Worm (Caenorhabditis elegans) whole organism, young adult: ENCODE data around the gene idpp-6.

Experiments used
- B0035.1 ChIP-seq: sonication (generic microtip); optimal IDR thresholded peaks from 2 replicates; lab custom pipeline; 2016; ENCODE audit warnings: missing genetic modification characterization, mild to moderate bottlenecking, missing compliant biosample characterization, missing genotype, missing genetic modification reagents
- F23B12.7 ChIP-seq: sonication (generic microtip); optimal IDR thresholded peaks from 2 replicates; lab custom pipeline; 2017; ENCODE audit warnings: missing genetic modification characterization, mild to moderate bottlenecking, missing compliant biosample characterization, antibody characterized with exemption, moderate library complexity; ENCODE audit not compliant: insufficient read depth
- F37B4.10 ChIP-seq: fragments of 200-800 bp; sonication (Bioruptor generic); IDR thresholded peaks from 2 replicates; pipeline ENCODE4 v1.3.6; 2022; ENCODE audit warnings: missing genetic modification characterization, missing compliant biosample characterization
- F39B2.1 ChIP-seq: fragments of 200-800 bp; sonication (Bioruptor generic); IDR thresholded peaks from 2 replicates; pipeline ENCODE4 v1.3.6; 2022; ENCODE audit warnings: missing genetic modification reagents, missing genetic modification characterization, missing compliant biosample characterization
- K11D2.4 ChIP-seq: fragments of 200-800 bp; sonication (Bioruptor generic); IDR thresholded peaks from 2 replicates; pipeline ENCODE4 v1.3.6; 2022; ENCODE audit warnings: missing genetic modification reagents, missing genetic modification characterization, missing compliant biosample characterization
- K12H6.12 ChIP-seq: fragments of 200-800 bp; sonication (Bioruptor generic); optimal IDR thresholded peaks from 2 replicates; lab custom pipeline; 2018; ENCODE audit warnings: mild to moderate bottlenecking, missing genetic modification characterization, missing compliant biosample characterization
- T07F8.4 ChIP-seq: sonication (generic microtip); optimal IDR thresholded peaks from 2 replicates; lab custom pipeline; 2016; ENCODE audit warnings: mild to moderate bottlenecking, missing genetic modification characterization, moderate library complexity, missing compliant biosample characterization
- Y53F4B.3 ChIP-seq: fragments of 200-800 bp; sonication (Bioruptor generic); IDR thresholded peaks from 2 replicates; pipeline ENCODE4 v1.3.6; 2022; ENCODE audit warnings: missing genetic modification reagents, missing genetic modification characterization, missing compliant biosample characterization
- Y53G8AR.9 ChIP-seq: fragments of 200-800 bp; sonication (Bioruptor generic); conservative IDR thresholded peaks from 2 replicates; pipeline ENCODE4 v1.3.6; 2022; ENCODE audit warnings: missing genetic modification reagents, missing genetic modification characterization, missing compliant biosample characterization
- Y95B8A.8 ChIP-seq: fragments of 200-800 bp; sonication (Bioruptor generic); IDR thresholded peaks from 2 replicates; pipeline ENCODE4 v1.3.6; 2022; ENCODE audit warnings: missing genetic modification reagents, missing genetic modification characterization, missing compliant biosample characterization
- aptf-3 ChIP-seq: fragments of 200-800 bp; sonication (Bioruptor generic); IDR thresholded peaks from 2 replicates; pipeline ENCODE4 v1.3.6; 2022; ENCODE audit warnings: missing genetic modification characterization, missing compliant biosample characterization
- atf-7 ChIP-seq: sonication (generic microtip); optimal IDR thresholded peaks from 2 replicates; lab custom pipeline; 2017; ENCODE audit warnings: mild to moderate bottlenecking, missing genetic modification characterization, missing compliant biosample characterization
- athp-1 ChIP-seq: sonication (generic microtip); optimal IDR thresholded peaks from 2 replicates; lab custom pipeline; 2017; ENCODE audit warnings: mild to moderate bottlenecking, missing genetic modification characterization, missing compliant biosample characterization
- attf-3 ChIP-seq: fragments of 200-800 bp; sonication (Bioruptor generic); conservative IDR thresholded peaks from 2 replicates; pipeline ENCODE4 v1.3.6; 2022; ENCODE audit warnings: missing genetic modification reagents, missing genetic modification characterization, missing compliant biosample characterization
- attf-5 ChIP-seq: fragments of 200-800 bp; sonication (Bioruptor generic); optimal IDR thresholded peaks from 2 replicates; lab custom pipeline; 2018; ENCODE audit warnings: mild to moderate bottlenecking, missing genetic modification characterization, missing compliant biosample characterization
- cebp-1 ChIP-seq, 2 experiments: fragments of 200-800 bp in 1 of 2; sonication (Bioruptor generic) in 1 of 2; sonication (generic microtip) in 1 of 2; IDR thresholded peaks in 1 of 2; optimal IDR thresholded peaks in 1 of 2; 2 replicates each; pipeline versions ENCODE4 v1.3.6 to Lab custom; 2017 to 2022; ENCODE audit warnings: missing compliant biosample characterization in 2 of 2, missing genetic modification characterization in 2 of 2, mild to moderate bottlenecking in 1 of 2, missing genetic modification reagents in 1 of 2, moderate library complexity in 1 of 2
- ceh-100 ChIP-seq: fragments of 200-800 bp; sonication (Bioruptor generic); IDR thresholded peaks from 2 replicates; pipeline ENCODE4 v1.3.6; 2022; ENCODE audit warnings: missing genetic modification reagents, missing genetic modification characterization, missing compliant biosample characterization
- ceh-27 ChIP-seq: fragments of 200-800 bp; sonication (Bioruptor generic); optimal IDR thresholded peaks from 2 replicates; lab custom pipeline; 2018; ENCODE audit warnings: mild to moderate bottlenecking, missing genetic modification characterization, moderate library complexity, missing compliant biosample characterization
- ceh-58 ChIP-seq: fragments of 200-800 bp; sonication (Bioruptor generic); IDR thresholded peaks from 2 replicates; pipeline ENCODE4 v1.3.6; 2022; ENCODE audit warnings: missing genetic modification characterization, missing compliant biosample characterization
- die-1 ChIP-seq: sonication (generic microtip); optimal IDR thresholded peaks from 2 replicates; lab custom pipeline; 2016; ENCODE audit warnings: missing genotype, mild to moderate bottlenecking, missing genetic modification characterization, missing compliant biosample characterization
- egl-44 ChIP-seq: fragments of 200-800 bp; sonication (Bioruptor generic); IDR thresholded peaks from 2 replicates; pipeline ENCODE4 v1.3.6; 2022; ENCODE audit warnings: missing genetic modification reagents, missing genetic modification characterization, missing compliant biosample characterization
- fkh-3 ChIP-seq: sonication (generic microtip); optimal IDR thresholded peaks from 2 replicates; lab custom pipeline; 2016; ENCODE audit warnings: mild to moderate bottlenecking, missing genetic modification characterization, missing compliant biosample characterization
- hrde-1 ChIP-seq: sonication (generic microtip); optimal IDR thresholded peaks from 2 replicates; lab custom pipeline; 2016; ENCODE audit warnings: missing genetic modification characterization, mild to moderate bottlenecking, missing compliant biosample characterization, moderate library complexity, missing genotype, missing genetic modification reagents, borderline replicate concordance
- hsf-1 ChIP-seq: fragments of 200-800 bp; sonication (Bioruptor generic); IDR thresholded peaks from 2 replicates; pipeline ENCODE4 v1.3.6; 2022; ENCODE audit warnings: missing genetic modification reagents, missing genetic modification characterization, missing compliant biosample characterization
- lin-35 ChIP-seq, 3 experiments: fragments of 150-350 bp in 2 of 3; sonication (generic microtip) in 1 of 3; optimal IDR thresholded peaks; 2 replicates each; lab custom pipeline; 2014 to 2018; ENCODE audit warnings: missing biosample characterization in 3 of 3, missing genetic modification characterization in 3 of 3, missing genetic modification reagents in 3 of 3
- lin-54 ChIP-seq: fragments of 200-800 bp; sonication (Bioruptor generic); optimal IDR thresholded peaks from 2 replicates; lab custom pipeline; 2018; ENCODE audit warnings: mild to moderate bottlenecking, missing genetic modification characterization, missing compliant biosample characterization
- lir-1 ChIP-seq: fragments of 200-800 bp; sonication (Bioruptor generic); conservative IDR thresholded peaks from 2 replicates; pipeline ENCODE4 v1.3.6; 2022; ENCODE audit warnings: missing genetic modification reagents, missing genetic modification characterization, missing compliant biosample characterization
- madf-3 ChIP-seq: fragments of 200-800 bp; sonication (Bioruptor generic); IDR thresholded peaks from 2 replicates; pipeline ENCODE4 v1.3.6; 2022; ENCODE audit warnings: missing genetic modification reagents, missing genetic modification characterization, missing compliant biosample characterization
- mxl-1 ChIP-seq: sonication (generic microtip); optimal IDR thresholded peaks from 2 replicates; lab custom pipeline; 2016; ENCODE audit warnings: missing genetic modification characterization, missing compliant biosample characterization
- nfya-2 ChIP-seq: fragments of 200-800 bp; sonication (Bioruptor generic); IDR thresholded peaks from 2 replicates; pipeline ENCODE4 v1.3.6; 2022; ENCODE audit warnings: missing genetic modification reagents, missing genetic modification characterization, missing compliant biosample characterization
- nhr-90 ChIP-seq: sonication (generic microtip); optimal IDR thresholded peaks from 2 replicates; lab custom pipeline; 2016; ENCODE audit warnings: missing genotype, mild to moderate bottlenecking, missing genetic modification characterization, missing compliant biosample characterization
- sdz-38 ChIP-seq: sonication (generic microtip); optimal IDR thresholded peaks from 2 replicates; lab custom pipeline; 2016; ENCODE audit warnings: missing genotype, missing genetic modification characterization, missing compliant biosample characterization
- sea-2 ChIP-seq: fragments of 200-800 bp; sonication (Bioruptor generic); IDR thresholded peaks from 2 replicates; pipeline ENCODE4 v1.3.6; 2022; ENCODE audit warnings: missing genetic modification characterization, missing compliant biosample characterization
- snpc-1.1 ChIP-seq: sonication (generic microtip); optimal IDR thresholded peaks from 2 replicates; lab custom pipeline; 2017; ENCODE audit warnings: missing genetic modification characterization, mild to moderate bottlenecking, missing compliant biosample characterization, antibody characterized with exemption, moderate library complexity, missing genotype, missing genetic modification reagents; ENCODE audit not compliant: insufficient read depth
- snpc-1.3 ChIP-seq: sonication (generic microtip); optimal IDR thresholded peaks from 2 replicates; lab custom pipeline; 2017; ENCODE audit warnings: missing genetic modification characterization, mild to moderate bottlenecking, missing compliant biosample characterization, antibody characterized with exemption, moderate library complexity, missing genotype, missing genetic modification reagents; ENCODE audit not compliant: insufficient read depth
- snpc-4 ChIP-seq, 5 experiments: fragments of 150-350 bp in 1 of 5; sonication (generic microtip) in 4 of 5; optimal IDR thresholded peaks; 2 replicates each; lab custom pipeline; 2014 to 2018; ENCODE audit warnings: missing genetic modification characterization in 5 of 5, missing biosample characterization in 3 of 5, antibody characterized with exemption in 2 of 5, mild to moderate bottlenecking in 2 of 5, missing compliant biosample characterization in 2 of 5, missing genotype in 2 of 5, moderate library complexity in 2 of 5, missing genetic modification reagents in 1 of 5
- somi-1 ChIP-seq: fragments of 200-800 bp; sonication (Bioruptor generic); optimal IDR thresholded peaks from 2 replicates; lab custom pipeline; 2018; ENCODE audit warnings: mild to moderate bottlenecking, missing genetic modification characterization, missing compliant biosample characterization
- sptf-2 ChIP-seq: fragments of 200-800 bp; sonication (Bioruptor generic); optimal IDR thresholded peaks from 2 replicates; lab custom pipeline; 2018; ENCODE audit warnings: mild to moderate bottlenecking, missing genetic modification characterization, missing compliant biosample characterization
- tbp1 ChIP-seq: fragments of 200-800 bp; sonication (Bioruptor generic); optimal IDR thresholded peaks from 2 replicates; lab custom pipeline; 2018; ENCODE audit warnings: mild to moderate bottlenecking, missing genetic modification characterization, missing compliant biosample characterization
- xnd-1 ChIP-seq: sonication (generic microtip); optimal IDR thresholded peaks from 2 replicates; lab custom pipeline; 2016; ENCODE audit warnings: missing genotype, missing genetic modification reagents, missing genetic modification characterization, missing compliant biosample characterization
- ztf-26 ChIP-seq: sonication (generic microtip); optimal IDR thresholded peaks from 2 replicates; lab custom pipeline; 2017; ENCODE audit warnings: missing genetic modification characterization, missing compliant biosample characterization

Gene idpp-6

DNA sequence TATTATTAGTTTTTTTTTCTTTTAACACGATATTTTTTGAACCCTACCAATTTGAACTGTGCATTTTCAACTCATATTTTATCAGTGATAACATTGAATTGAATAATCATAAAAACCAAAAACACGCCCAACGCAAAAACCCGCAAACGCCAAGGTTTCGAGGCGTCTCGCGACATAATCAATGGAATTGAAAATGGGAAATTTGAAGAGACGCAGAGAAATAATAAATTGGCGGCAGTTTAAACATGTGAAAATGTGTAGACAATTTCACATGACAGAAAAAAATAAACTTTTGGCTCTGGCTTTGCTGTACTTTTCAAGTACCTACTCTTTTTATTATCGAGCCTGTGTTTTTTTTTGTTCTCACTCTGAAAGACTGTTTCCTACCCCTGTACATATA lies 21.9 kb downstream of the idpp-6 start (continued):
- TF ChIP-seq cebp-1 (GFP tag; IDR thresholded peaks at IDR 0.05; lab: Robert Waterston, UW): no peak
- peak; percentile 31 for TF ChIP-seq cebp-1 (tag; optimal IDR thresholded peaks at IDR 0.05; lab: Kevin White, UChicago)
- no peak for TF ChIP-seq snpc-1.1 (tag; lab: Kevin White, UChicago)
- TF ChIP-seq athp-1: no peak
- no peak for TF ChIP-seq F39B2.1 (GFP tag; lab: Robert Waterston, UW)
- no peak for TF ChIP-seq lir-1 (GFP tag; lab: Robert Waterston, UW)
- no peak for TF ChIP-seq snpc-4 (GFP tag; optimal IDR thresholded peaks at IDR 0.05; lab: Kevin White, UChicago)
- TF ChIP-seq snpc-4 (tag; optimal IDR thresholded peaks at IDR 0.05; lab: Kevin White, UChicago): peak in 1 of 4 experiments; percentile 5
- TF ChIP-seq lin-54: peak; percentile 78
- peak; percentile 14 for TF ChIP-seq attf-5
- TF ChIP-seq ztf-26 (tag; lab: Kevin White, UChicago): no peak
- TF ChIP-seq nhr-90 (tag; lab: Kevin White, UChicago): no peak
- no peak for TF ChIP-seq F23B12.7
- TF ChIP-seq xnd-1 (tag; lab: Kevin White, UChicago): no peak
- no peak for TF ChIP-seq madf-3 (GFP tag; lab: Robert Waterston, UW)
- no peak for TF ChIP-seq F37B4.10
- 0 out of 2 replicates have a peak, but pooled peaks have one; percentile 30 for TF ChIP-seq Y53G8AR.9
- no peak for TF ChIP-seq die-1 (tag; lab: Kevin White, UChicago)
- TF ChIP-seq sdz-38 (tag; lab: Kevin White, UChicago): no peak
- no peak for TF ChIP-seq B0035.1
- TF ChIP-seq fkh-3 (tag; lab: Kevin White, UChicago): no peak
- no peak for TF ChIP-seq K12H6.12 (tag; lab: Kevin White, UChicago)
- TF ChIP-seq sea-2: no peak
- no peak for TF ChIP-seq mxl-1 (tag; lab: Kevin White, UChicago)
- TF ChIP-seq ceh-58 (GFP tag; lab: Robert Waterston, UW): no peak
- no peak for TF ChIP-seq K11D2.4 (GFP tag; lab: Robert Waterston, UW)
- no peak for TF ChIP-seq hrde-1
- no peak for TF ChIP-seq Y95B8A.8 (GFP tag; lab: Robert Waterston, UW)
- no peak for TF ChIP-seq Y53F4B.3 (GFP tag; lab: Robert Waterston, UW)
- no peak for TF ChIP-seq aptf-3 (GFP tag; lab: Robert Waterston, UW)
- TF ChIP-seq nfya-2 (GFP tag; lab: Robert Waterston, UW): no peak
- no peak for TF ChIP-seq egl-44 (GFP tag; lab: Robert Waterston, UW)
- peak; percentile 27 for TF ChIP-seq tbp1 (GFP tag; lab: Kevin White, UChicago)
- no peak for TF ChIP-seq hsf-1 (GFP tag; lab: Robert Waterston, UW)
- no peak for TF ChIP-seq ceh-100 (GFP tag; lab: Robert Waterston, UW)
- no peak for TF ChIP-seq ceh-27 (GFP tag; lab: Kevin White, UChicago)
- peak in 1 of 3 experiments; percentile 78 for TF ChIP-seq lin-35 (GFP tag; optimal IDR thresholded peaks at IDR 0.05; lab: Kevin White, UChicago)
- no peak for TF ChIP-seq snpc-1.3 (tag; lab: Kevin White, UChicago)

- TF ChIP-seq atf-7 (tag; lab: Kevin White, UChicago) (no peak), T07F8.4 (no peak), sptf-2 (GFP tag; lab: Kevin White, UChicago) (no peak), ztf-26 (tag; lab: Kevin White, UChicago) (no peak), attf-3 (no peak), somi-1 (GFP tag; lab: Kevin White, UChicago) (no peak), lin-54 (no peak)
Observed at ce11 chrX:6805427-6805826, 22.5 kb downstream of the idpp-6 start.
